Worm (Caenorhabditis elegans): Measurements from ENCODE around the gene F46H5.3.

DNA sequence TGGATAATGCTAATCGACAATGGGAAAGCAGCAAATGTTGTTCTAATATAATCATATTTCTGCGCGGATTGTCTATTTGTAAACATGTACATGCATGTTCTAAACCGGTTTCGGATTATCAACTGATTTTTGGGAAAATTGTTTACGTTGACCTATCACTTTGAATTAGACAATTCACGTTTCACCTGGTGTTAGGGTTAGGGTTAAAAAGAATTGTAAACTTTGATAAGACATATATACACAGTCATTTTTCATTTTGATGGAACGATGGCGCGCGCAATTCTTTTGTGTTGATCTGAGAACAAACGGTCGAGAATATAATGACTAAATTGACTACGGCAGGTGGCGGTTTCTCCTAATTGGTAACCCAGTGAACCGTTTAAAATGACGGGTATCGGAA is 3.7 kb upstream of the F46H5.3 start:
- peak; percentile 3 for TF ChIP-seq C16A3.4 (tag; optimal IDR thresholded peaks at IDR 0.05)
- TF ChIP-seq unc-98 (GFP tag; IDR thresholded peaks at IDR 0.05), result no peak
- TF ChIP-seq nhr-237 (tag; optimal IDR thresholded peaks at IDR 0.05), result no peak
- no peak for TF ChIP-seq sup-37 (GFP tag; optimal IDR thresholded peaks at IDR 0.05)
- peak in 2 of 6 experiments; percentile 46 to 74 for TF ChIP-seq elt-3 (tag; optimal IDR thresholded peaks at IDR 0.05)
- TF ChIP-seq lin-13 (GFP tag; optimal IDR thresholded peaks at IDR 0.05), result no peak
- peak; percentile 56 for TF ChIP-seq tbx-2 (tag; optimal IDR thresholded peaks at IDR 0.05)
- no peak for TF ChIP-seq nhr-77 (tag; optimal IDR thresholded peaks at IDR 0.05)
- no peak for TF ChIP-seq sptf-1 (tag; optimal IDR thresholded peaks at IDR 0.05)
- no peak for TF ChIP-seq lin-15B (tag; optimal IDR thresholded peaks at IDR 0.05)
- no peak for TF ChIP-seq efl-1 (optimal IDR thresholded peaks at IDR 0.05)
- no peak for TF ChIP-seq efl-1 (GFP tag; optimal IDR thresholded peaks at IDR 0.05 in 1 of 2)
- no peak for TF ChIP-seq alr-1 (tag; optimal IDR thresholded peaks at IDR 0.05; ENCODE audit: borderline replicate concordance)
- no peak for TF ChIP-seq elt-2 (tag; optimal IDR thresholded peaks at IDR 0.05)
